Fruit fly (Drosophila melanogaster) whole organism, embryonic: ENCODE measurements around the gene Cbl.
A peak's percentile ranks its signal among the peaks of the same experiment; 100 is the strongest.

Experiments used
- Abd-B ChIP-seq: fragments of 200-800 bp; sonication (Bioruptor generic); optimal IDR thresholded peaks from 2 replicates; lab custom pipeline; 2018; ENCODE audit warnings: missing biosample characterization, mild to moderate bottlenecking, missing genetic modification characterization, moderate library complexity
- Adf1 ChIP-seq: fragments of 200-800 bp; sonication (Bioruptor generic); IDR thresholded peaks from 2 replicates; pipeline ENCODE4 v1.3.6; 2022; ENCODE audit warnings: missing biosample characterization, missing genetic modification characterization
- Aef1 ChIP-seq: fragments of 200-800 bp; sonication (Bioruptor generic); IDR thresholded peaks from 3 replicates; pipeline ENCODE4 v1.3.6; 2022; ENCODE audit warnings: missing biosample characterization, missing genetic modification characterization
- Atf-2 ChIP-seq: fragments of 200-800 bp; sonication (Bioruptor generic); optimal IDR thresholded peaks from 2 replicates; lab custom pipeline; 2016; ENCODE audit warnings: missing biosample characterization, missing genetic modification characterization
- CG10979 ChIP-seq: fragments of 200-800 bp; sonication (Bioruptor generic); optimal IDR thresholded peaks from 2 replicates; lab custom pipeline; 2018; ENCODE audit warnings: missing biosample characterization, mild to moderate bottlenecking, missing genetic modification characterization, moderate library complexity
- CG11398 ChIP-seq: fragments of 200-800 bp; sonication (Bioruptor generic); optimal IDR thresholded peaks from 2 replicates; lab custom pipeline; 2016; ENCODE audit warnings: missing biosample characterization, missing genetic modification characterization
- CG12071 ChIP-seq: fragments of 200-800 bp; sonication (Bioruptor generic); optimal IDR thresholded peaks from 3 replicates; lab custom pipeline; 2018; ENCODE audit warnings: missing biosample characterization, mild to moderate bottlenecking, missing genetic modification characterization
- CG12299 ChIP-seq: fragments of 200-800 bp; sonication (Bioruptor generic); optimal IDR thresholded peaks from 2 replicates; lab custom pipeline; 2018; ENCODE audit warnings: missing biosample characterization, mild to moderate bottlenecking, missing genetic modification characterization
- CG12391 ChIP-seq: fragments of 200-800 bp; sonication (Bioruptor generic); optimal IDR thresholded peaks from 3 replicates; lab custom pipeline; 2018; ENCODE audit warnings: missing biosample characterization, mild to moderate bottlenecking, missing genetic modification characterization, moderate library complexity
- CG12942 ChIP-seq: fragments of 200-800 bp; sonication (Bioruptor generic); optimal IDR thresholded peaks from 3 replicates; lab custom pipeline; 2016; ENCODE audit warnings: missing biosample characterization, missing genetic modification characterization
- CG13775 ChIP-seq: fragments of 200-800 bp; sonication (Bioruptor generic); optimal IDR thresholded peaks from 3 replicates; lab custom pipeline; 2017; ENCODE audit warnings: missing biosample characterization, mild to moderate bottlenecking, missing genetic modification characterization
- CG15011 ChIP-seq: fragments of 200-800 bp; sonication (Bioruptor generic); optimal IDR thresholded peaks from 3 replicates; lab custom pipeline; 2018; ENCODE audit warnings: missing biosample characterization, mild to moderate bottlenecking, missing genetic modification characterization
- CG15696 ChIP-seq: fragments of 200-800 bp; sonication (Bioruptor generic); optimal IDR thresholded peaks from 2 replicates; lab custom pipeline; 2019; ENCODE audit warnings: missing biosample characterization, mild to moderate bottlenecking, missing genetic modification characterization, moderate library complexity
- CG16813 ChIP-seq: fragments of 200-800 bp; sonication (Bioruptor generic); IDR thresholded peaks from 3 replicates; pipeline ENCODE4 v1.3.6; 2022; ENCODE audit warnings: missing biosample characterization, missing genetic modification characterization; ENCODE audit not compliant: partially characterized antibody
- CG17186 ChIP-seq: fragments of 200-800 bp; sonication (Bioruptor generic); optimal IDR thresholded peaks from 3 replicates; lab custom pipeline; 2017; ENCODE audit warnings: missing biosample characterization, missing genetic modification reagents, missing genetic modification characterization
- CG18619 ChIP-seq: fragments of 200-800 bp; sonication (Bioruptor generic); optimal IDR thresholded peaks from 3 replicates; lab custom pipeline; 2017; ENCODE audit warnings: missing biosample characterization, mild to moderate bottlenecking, missing genetic modification characterization
- CG18764 ChIP-seq: fragments of 200-800 bp; sonication (Bioruptor generic); optimal IDR thresholded peaks from 3 replicates; lab custom pipeline; 2016; ENCODE audit warnings: missing biosample characterization, missing genetic modification characterization
- CG2875 ChIP-seq: fragments of 200-800 bp; sonication (Bioruptor generic); optimal IDR thresholded peaks from 2 replicates; lab custom pipeline; 2017; ENCODE audit warnings: missing biosample characterization, mild to moderate bottlenecking, missing genetic modification characterization, missing genetic modification reagents
- CG3065 ChIP-seq: fragments of 200-800 bp; sonication (Bioruptor generic); optimal IDR thresholded peaks from 2 replicates; lab custom pipeline; 2016; ENCODE audit warnings: missing biosample characterization, missing genetic modification characterization
- CG6683 ChIP-seq: fragments of 200-800 bp; sonication (Bioruptor generic); optimal IDR thresholded peaks from 2 replicates; lab custom pipeline; 2017; ENCODE audit warnings: missing biosample characterization, mild to moderate bottlenecking, missing genetic modification characterization, missing genetic modification reagents
- CG7928 ChIP-seq: fragments of 200-800 bp; sonication (Bioruptor generic); optimal IDR thresholded peaks from 2 replicates; lab custom pipeline; 2017; ENCODE audit warnings: missing biosample characterization, mild to moderate bottlenecking, missing genetic modification characterization
- CG8388 ChIP-seq: fragments of 200-800 bp; sonication (Bioruptor generic); optimal IDR thresholded peaks from 2 replicates; lab custom pipeline; 2019; ENCODE audit warnings: missing biosample characterization, mild to moderate bottlenecking, missing genetic modification characterization, moderate library complexity
- Gsc ChIP-seq: fragments of 200-800 bp; sonication (Bioruptor generic); IDR thresholded peaks from 2 replicates; pipeline ENCODE4 v1.3.6; 2022; ENCODE audit warnings: missing biosample characterization, missing genetic modification characterization
- Hand ChIP-seq: fragments of 200-800 bp; sonication (Bioruptor generic); optimal IDR thresholded peaks from 2 replicates; lab custom pipeline; 2017; ENCODE audit warnings: mild to moderate bottlenecking, missing biosample characterization, missing genetic modification reagents, missing genetic modification characterization
- Hsf ChIP-seq: fragments of 200-800 bp; sonication (Bioruptor generic); optimal IDR thresholded peaks from 3 replicates; lab custom pipeline; 2016; ENCODE audit warnings: missing biosample characterization, missing genetic modification characterization
- Lim3 ChIP-seq: fragments of 200-800 bp; sonication (Bioruptor generic); IDR thresholded peaks from 2 replicates; pipeline ENCODE4 v1.3.6; 2022; ENCODE audit warnings: missing biosample characterization, missing genetic modification characterization
- MESR4 ChIP-seq: fragments of 200-800 bp; sonication (Bioruptor generic); optimal IDR thresholded peaks from 2 replicates; lab custom pipeline; 2018; ENCODE audit warnings: missing biosample characterization, mild to moderate bottlenecking, missing genetic modification characterization, moderate library complexity
- Side ChIP-seq: fragments of 200-800 bp; sonication (Bioruptor generic); optimal IDR thresholded peaks from 2 replicates; lab custom pipeline; 2016; ENCODE audit warnings: missing biosample characterization, missing genetic modification characterization
- Sry-δ ChIP-seq: fragments of 200-800 bp; sonication (Bioruptor generic); optimal IDR thresholded peaks from 2 replicates; lab custom pipeline; 2016; ENCODE audit warnings: missing biosample characterization, missing genetic modification characterization
- Ssrp ChIP-seq: fragments of 200-800 bp; sonication (Bioruptor generic); optimal IDR thresholded peaks from 2 replicates; lab custom pipeline; 2018; ENCODE audit warnings: missing biosample characterization, mild to moderate bottlenecking, missing genetic modification characterization, moderate library complexity
- ab ChIP-seq: fragments of 200-800 bp; sonication (Bioruptor generic); optimal IDR thresholded peaks from 2 replicates; lab custom pipeline; 2016; ENCODE audit warnings: missing biosample characterization, missing genetic modification characterization
- bigmax ChIP-seq: fragments of 200-800 bp; sonication (Bioruptor generic); optimal IDR thresholded peaks from 2 replicates; lab custom pipeline; 2018; ENCODE audit warnings: missing biosample characterization, mild to moderate bottlenecking, missing genetic modification characterization
- btn ChIP-seq: fragments of 200-800 bp; sonication (Bioruptor generic); optimal IDR thresholded peaks from 2 replicates; lab custom pipeline; 2016; ENCODE audit warnings: missing biosample characterization, missing genetic modification characterization
- chm ChIP-seq: fragments of 200-800 bp; sonication (Bioruptor generic); IDR thresholded peaks from 2 replicates; pipeline ENCODE4 v1.3.6; 2022; ENCODE audit warnings: missing biosample characterization, missing genetic modification characterization
- dm ChIP-seq: fragments of 200-800 bp; sonication (Bioruptor generic); optimal IDR thresholded peaks from 3 replicates; lab custom pipeline; 2016; ENCODE audit warnings: missing biosample characterization, missing genetic modification characterization
- dmrt99B ChIP-seq: fragments of 200-800 bp; sonication (Bioruptor generic); optimal IDR thresholded peaks from 2 replicates; lab custom pipeline; 2018; ENCODE audit warnings: missing biosample characterization, mild to moderate bottlenecking, missing genetic modification characterization, moderate library complexity
- emc ChIP-seq: fragments of 200-800 bp; sonication (Bioruptor generic); optimal IDR thresholded peaks from 2 replicates; lab custom pipeline; 2016; ENCODE audit warnings: missing biosample characterization, missing genetic modification characterization
- fd102C ChIP-seq: fragments of 200-800 bp; sonication (Bioruptor generic); optimal IDR thresholded peaks from 2 replicates; lab custom pipeline; 2018; ENCODE audit warnings: missing biosample characterization, mild to moderate bottlenecking, missing genetic modification characterization, moderate library complexity
- her ChIP-seq: fragments of 200-800 bp; sonication (Bioruptor generic); optimal IDR thresholded peaks from 2 replicates; lab custom pipeline; 2016; ENCODE audit warnings: missing biosample characterization, missing genetic modification characterization
- hkb ChIP-seq, 2 experiments: fragments of 200-800 bp in 1 of 2; fragments of >200 bp in 1 of 2; sonication (Bioruptor generic) in 1 of 2; IDR thresholded peaks in 1 of 2; optimal IDR thresholded peaks in 1 of 2; 2 replicates each; pipeline versions ENCODE4 v1.3.6 to Lab custom; 2017 to 2022; ENCODE audit warnings: missing biosample characterization in 1 of 2, missing genetic modification characterization in 1 of 2
- hth ChIP-seq: fragments of >200 bp; optimal IDR thresholded peaks from 2 replicates; lab custom pipeline; 2017; ENCODE audit warnings: inconsistent platforms
- lab ChIP-seq: fragments of 200-800 bp; sonication (Bioruptor generic); optimal IDR thresholded peaks from 3 replicates; lab custom pipeline; 2017; ENCODE audit warnings: missing biosample characterization, missing genetic modification characterization, mild to moderate bottlenecking, moderate library complexity, missing genetic modification reagents
- nerfin-2 ChIP-seq: fragments of 200-800 bp; sonication (Bioruptor generic); IDR thresholded peaks from 2 replicates; pipeline ENCODE4 v1.3.6; 2022; ENCODE audit warnings: missing biosample characterization, missing genetic modification characterization; ENCODE audit not compliant: partially characterized antibody
- odd ChIP-seq: fragments of 200-800 bp; sonication (Bioruptor generic); optimal IDR thresholded peaks from 2 replicates; lab custom pipeline; 2017; ENCODE audit warnings: missing biosample characterization, mild to moderate bottlenecking, missing genetic modification characterization
- org-1 ChIP-seq: fragments of 200-800 bp; sonication (Bioruptor generic); optimal IDR thresholded peaks from 2 replicates; lab custom pipeline; 2017; ENCODE audit warnings: missing biosample characterization, missing genetic modification characterization
- pita ChIP-seq: fragments of 200-800 bp; sonication (Bioruptor generic); optimal IDR thresholded peaks from 2 replicates; lab custom pipeline; 2017; ENCODE audit warnings: missing biosample characterization, mild to moderate bottlenecking, missing genetic modification characterization
- pros ChIP-seq: fragments of 200-800 bp; sonication (Bioruptor generic); optimal IDR thresholded peaks from 3 replicates; lab custom pipeline; 2019; ENCODE audit warnings: missing biosample characterization, mild to moderate bottlenecking, missing genetic modification characterization, moderate library complexity
- sd ChIP-seq: fragments of 200-800 bp; sonication (Bioruptor generic); optimal IDR thresholded peaks from 3 replicates; lab custom pipeline; 2018; ENCODE audit warnings: missing biosample characterization, mild to moderate bottlenecking, missing genetic modification characterization, moderate library complexity
- tap ChIP-seq: fragments of 200-800 bp; optimal IDR thresholded peaks from 3 replicates; lab custom pipeline; 2019; ENCODE audit warnings: missing biosample characterization, mild to moderate bottlenecking, missing genetic modification characterization, moderate library complexity
- zen2 ChIP-seq: fragments of 200-800 bp; sonication (Bioruptor generic); IDR thresholded peaks from 3 replicates; pipeline ENCODE4 v1.3.6; 2022; ENCODE audit warnings: missing biosample characterization, missing genetic modification characterization; ENCODE audit not compliant: partially characterized antibody

Gene Cbl

DNA sequence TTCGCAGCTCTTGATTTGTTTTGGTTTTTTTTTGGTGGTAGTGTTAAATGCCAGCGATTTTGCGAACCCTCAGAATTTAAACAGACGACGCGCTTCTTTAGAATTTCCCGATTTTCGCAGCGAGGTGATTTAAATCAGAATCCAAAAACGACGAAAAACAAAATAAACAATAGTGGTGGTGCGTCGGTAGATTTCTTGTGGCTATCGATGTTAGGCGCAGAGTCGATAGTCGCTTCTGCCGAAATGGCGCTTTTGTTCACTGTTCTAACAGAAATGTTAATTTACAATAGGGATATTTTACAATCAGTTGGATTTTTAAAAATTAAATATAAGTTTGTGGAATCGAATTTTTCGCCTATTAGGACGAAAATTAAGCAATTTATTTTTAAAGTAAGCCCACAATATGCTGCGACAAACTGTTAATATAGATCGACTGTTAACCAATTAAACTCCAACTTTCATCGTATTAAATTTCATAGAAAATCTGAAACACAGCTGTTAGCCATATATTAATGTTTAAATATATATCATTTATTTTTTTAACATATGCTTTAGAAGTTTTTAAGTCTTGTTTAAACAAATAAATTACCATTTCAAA, 24.5 kb downstream of the Cbl start, which contains the start of gene CG6983 (continued):
- TF ChIP-seq Ssrp (tag; lab: Kevin White, UChicago) (no peak), Hand (GFP tag; lab: Kevin White, UChicago) (no peak), Atf-2 (GFP tag; lab: Kevin White, UChicago) (no peak), sd (tag; lab: Kevin White, UChicago) (no peak), nerfin-2 (GFP tag; lab: Robert Waterston, UW) (no peak), CG6683 (no peak), CG12391 (tag; lab: Kevin White, UChicago) (no peak), lab (GFP tag; lab: Kevin White, UChicago) (no peak), odd (no peak), bigmax (GFP tag; lab: Kevin White, UChicago) (no peak), hkb (optimal IDR thresholded peaks at IDR 0.05; lab: Kevin White, UChicago) (no peak), hkb (GFP tag; IDR thresholded peaks at IDR 0.05; lab: Robert Waterston, UW) (no peak), CG2875 (no peak), ab (GFP tag; lab: Kevin White, UChicago) (no peak), Abd-B (GFP tag; lab: Kevin White, UChicago) (no peak), dm (GFP tag; lab: Kevin White, UChicago) (no peak), Lim3 (GFP tag; lab: Robert Waterston, UW) (no peak), pita (no peak), CG18619 (GFP tag; lab: Kevin White, UChicago) (no peak), Hsf (GFP tag; lab: Kevin White, UChicago) (no peak), hth (lab: Kevin White, UChicago) (no peak), CG3065 (GFP tag; lab: Kevin White, UChicago) (no peak), CG15696 (tag; lab: Kevin White, UChicago) (no peak), CG12942 (GFP tag; lab: Kevin White, UChicago) (no peak), Sry-δ (GFP tag; lab: Kevin White, UChicago) (peak; percentile 94), dmrt99B (tag; lab: Kevin White, UChicago) (no peak), CG12299 (tag; lab: Kevin White, UChicago) (no peak), CG10979 (tag; lab: Kevin White, UChicago) (no peak), CG8388 (no peak), CG11398 (GFP tag; lab: Kevin White, UChicago) (no peak), CG16813 (GFP tag; lab: Robert Waterston, UW) (peak; percentile 75; the same call in 2 of the 3 replicates), CG15011 (no peak), Adf1 (peak; percentile 4; the same call in 1 of the 2 replicates), pros (GFP tag; lab: Kevin White, UChicago) (no peak), CG18764 (GFP tag; lab: Kevin White, UChicago) (no peak), Side (GFP tag; lab: Kevin White, UChicago) (no peak), btn (no peak), CG7928 (GFP tag; lab: Kevin White, UChicago) (no peak), chm (GFP tag; lab: Robert Waterston, UW) (peak; percentile 47; the same call in 1 of the 2 replicates), tap (tag; lab: Kevin White, UChicago) (no peak), fd102C (GFP tag; lab: Kevin White, UChicago) (no peak), her (GFP tag; lab: Kevin White, UChicago) (no peak), MESR4 (GFP tag; lab: Kevin White, UChicago) (peak; percentile 56), CG13775 (GFP tag; lab: Kevin White, UChicago) (no peak), Aef1 (no peak), emc (GFP tag; lab: Kevin White, UChicago) (no peak), Gsc (no peak), CG17186 (GFP tag; lab: Kevin White, UChicago) (peak; percentile 60), org-1 (GFP tag; lab: Kevin White, UChicago) (no peak), CG12071 (GFP tag; lab: Kevin White, UChicago) (no peak), zen2 (GFP tag; lab: Robert Waterston, UW) (no peak; the same call in 2 of the 3 replicates)
